Worm (Caenorhabditis elegans): ENCODE results near the gene T04F3.4.

- TF ChIP-seq ZK546.5 (tag; optimal IDR thresholded peaks at IDR 0.05): no peak
- no peak for TF ChIP-seq mdl-1 (tag; optimal IDR thresholded peaks at IDR 0.05)
- no peak for TF ChIP-seq ceh-82 (tag; optimal IDR thresholded peaks at IDR 0.05)
- TF ChIP-seq lsy-2 (tag; optimal IDR thresholded peaks at IDR 0.05): peak in 1 of 2 experiments; percentile 14
- no peak for TF ChIP-seq elt-3 (tag; optimal IDR thresholded peaks at IDR 0.05)
Measured at ce11 chrV:11803518-11803994, 40.7 kb upstream of the T04F3.4 start.

Data from whole organism, L2 larva.